Fruit fly (Drosophila melanogaster): ENCODE measurements around the gene Madm.

The Madm gene

DNA sequence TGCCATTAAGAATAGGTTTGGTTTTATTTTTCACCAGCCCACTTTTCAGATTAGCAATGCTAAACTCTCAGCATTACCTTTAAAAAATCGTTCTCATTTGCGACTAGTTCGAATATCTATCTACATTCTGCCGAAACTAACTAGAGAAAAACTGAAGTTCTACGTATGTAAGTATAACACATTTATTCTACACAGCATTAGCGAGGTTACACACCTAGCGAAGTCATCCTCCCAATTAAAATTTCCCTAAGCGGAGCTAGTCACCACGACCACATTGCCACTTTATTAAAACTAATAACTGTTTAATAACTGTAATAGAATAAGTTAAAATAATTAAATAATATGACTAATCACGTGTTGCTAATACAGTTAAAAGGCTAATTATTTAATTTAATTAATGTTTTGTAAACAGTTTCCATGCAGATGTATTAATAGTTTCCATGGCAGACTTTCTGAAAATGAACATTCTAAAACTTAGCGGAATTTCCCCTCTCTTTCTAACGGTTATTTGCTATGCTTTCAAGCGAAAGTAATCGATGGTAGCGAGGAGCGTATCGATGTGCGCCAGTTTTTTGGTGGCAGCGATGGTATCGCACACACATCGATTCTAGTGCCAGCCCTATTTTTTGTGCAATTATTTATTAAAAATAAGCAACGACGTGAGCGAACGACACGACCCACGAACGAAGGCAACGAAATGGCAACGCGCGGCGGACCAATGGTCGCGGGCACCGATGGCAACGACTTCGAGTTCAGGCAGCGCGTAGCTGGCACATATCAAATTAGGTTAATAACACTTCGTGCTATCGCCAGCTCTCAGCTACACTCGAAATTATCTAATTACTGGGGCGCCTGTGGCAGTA, 36.7 kb downstream of the Madm start, which contains the start of gene jagn (continued):
- TF ChIP-seq btn (GFP tag; optimal IDR thresholded peaks at IDR 0.05) (no peak), Neu2 (GFP tag; optimal IDR thresholded peaks at IDR 0.05; ENCODE audit: borderline replicate concordance) (no peak), Usf (GFP tag; optimal IDR thresholded peaks at IDR 0.05) (peak; percentile 42), Doc3 (GFP tag; IDR thresholded peaks at IDR 0.05; ENCODE audit: partially characterized antibody) (peak; percentile 99), CG10267 (tag; optimal IDR thresholded peaks at IDR 0.05) (peak; percentile 73), tx (GFP tag; optimal IDR thresholded peaks at IDR 0.05) (peak; percentile 48), oc (tag; optimal IDR thresholded peaks at IDR 0.05) (peak; percentile 21), CG2712 (tag; optimal IDR thresholded peaks at IDR 0.05) (peak; percentile 54), Jarid2 (GFP tag; optimal IDR thresholded peaks at IDR 0.05) (peak; percentile 53), CG31224 (GFP tag; IDR thresholded peaks at IDR 0.05) (no peak), Rx (GFP tag; IDR thresholded peaks at IDR 0.05) (0 out of 2 replicates have a peak, but pooled peaks have one; percentile 18), org-1 (GFP tag; optimal IDR thresholded peaks at IDR 0.05) (no peak), Sox100B (GFP tag; optimal IDR thresholded peaks at IDR 0.05) (no peak), CG12155 (GFP tag; optimal IDR thresholded peaks at IDR 0.05) (peak; percentile 98), Atf3 (GFP tag; optimal IDR thresholded peaks at IDR 0.05) (no peak), phol (tag; optimal IDR thresholded peaks at IDR 0.05) (peak; percentile 49), fu2 (GFP tag; optimal IDR thresholded peaks at IDR 0.05) (peak; percentile 41), grau (tag; optimal IDR thresholded peaks at IDR 0.05) (peak; percentile 55), Aef1 (GFP tag; IDR thresholded peaks at IDR 0.05) (peak; percentile 52), CrebB (tag; optimal IDR thresholded peaks at IDR 0.05) (peak; percentile 66), CG4730 (GFP tag; IDR thresholded peaks at IDR 0.05) (0 out of 2 replicates have a peak, but pooled peaks have one; percentile 28), CG15479 (GFP tag; optimal IDR thresholded peaks at IDR 0.05) (peak; percentile 80), eve (GFP tag; optimal IDR thresholded peaks at IDR 0.05) (no peak), CG6791 (GFP tag; IDR thresholded peaks at IDR 0.05; ENCODE audit: partially characterized antibody) (peak; percentile 100), row (GFP tag; IDR thresholded peaks at IDR 0.05) (peak; percentile 71), Fer3 (tag; optimal IDR thresholded peaks at IDR 0.05) (peak; percentile 62), CG2678 (tag; optimal IDR thresholded peaks at IDR 0.05) (no peak), CG10147 (GFP tag; optimal IDR thresholded peaks at IDR 0.05) (no peak), mld (GFP tag; IDR thresholded peaks at IDR 0.05; ENCODE audit: partially characterized antibody) (peak; percentile 99), jumu (GFP tag; optimal IDR thresholded peaks at IDR 0.05) (peak; percentile 50), CG7357 (GFP tag; IDR thresholded peaks at IDR 0.05) (no peak), CG9609 (GFP tag; optimal IDR thresholded peaks at IDR 0.05) (peak; percentile 63), Dip3 (GFP tag; optimal IDR thresholded peaks at IDR 0.05) (peak; percentile 75), unc-4 (GFP tag; IDR thresholded peaks at IDR 0.05; ENCODE audit: partially characterized antibody) (peak; percentile 98), Scr (GFP tag; IDR thresholded peaks at IDR 0.05; ENCODE audit: partially characterized antibody) (peak; percentile 99), lbe (GFP tag; optimal IDR thresholded peaks at IDR 0.05) (peak; percentile 80), E2f1 (GFP tag; IDR thresholded peaks at IDR 0.05) (peak; percentile 58), sima (GFP tag; optimal IDR thresholded peaks at IDR 0.05) (no peak), CG33213 (GFP tag; optimal IDR thresholded peaks at IDR 0.05) (peak; percentile 43), CG17361 (GFP tag; IDR thresholded peaks at IDR 0.05) (peak; percentile 70; the same call in 2 of the 3 replicates), CG2129 (GFP tag; IDR thresholded peaks at IDR 0.05; ENCODE audit: partially characterized antibody) (peak; percentile 98), B-H2 (GFP tag; optimal IDR thresholded peaks at IDR 0.05) (peak; percentile 68), CG6683 (GFP tag; optimal IDR thresholded peaks at IDR 0.05) (peak; percentile 10), CG14710 (tag; optimal IDR thresholded peaks at IDR 0.05) (peak; percentile 82), TFAM (GFP tag; optimal IDR thresholded peaks at IDR 0.05) (no peak), CG2199 (GFP tag; IDR thresholded peaks at IDR 0.05) (peak; percentile 91), CG3838 (GFP tag; optimal IDR thresholded peaks at IDR 0.05) (peak; percentile 61), CG32767 (GFP tag; IDR thresholded peaks at IDR 0.05) (no peak)

Data from whole organism, embryonic.